Worm (Caenorhabditis elegans) whole organism, L4 larva: ENCODE data around the gene aip-1.
A peak's percentile ranks its signal among the peaks of the same experiment; 100 is the strongest.

Source experiments
- T26A8.4 ChIP-seq: fragments of 200-800 bp; sonication (Bioruptor generic); IDR thresholded peaks from 2 replicates; pipeline ENCODE4 v1.3.6; 2022; ENCODE audit warnings: missing genetic modification characterization, missing compliant biosample characterization
- aha-1 ChIP-seq: fragments of 150-350 bp; peaks from one replicate; lab custom pipeline; 2014; ENCODE audit warnings: missing biosample characterization, missing genetic modification characterization
- ceh-32 ChIP-seq: sonication (generic microtip); optimal IDR thresholded peaks from 2 replicates; lab custom pipeline; 2016; ENCODE audit warnings: mild to moderate bottlenecking, missing genetic modification characterization, missing compliant biosample characterization; ENCODE audit not compliant: poor library complexity
- egl-27 ChIP-seq: sonication (generic microtip); optimal IDR thresholded peaks from 3 replicates; lab custom pipeline; 2017; ENCODE audit warnings: missing biosample characterization, missing genetic modification reagents, missing genetic modification characterization
- fkh-10 ChIP-seq: fragments of 150-350 bp; optimal IDR thresholded peaks from 2 replicates; lab custom pipeline; 2014; ENCODE audit warnings: missing biosample characterization, missing genetic modification reagents, missing genetic modification characterization
- lin-13 ChIP-seq: fragments of 150-350 bp; optimal IDR thresholded peaks from 2 replicates; lab custom pipeline; 2014; ENCODE audit warnings: missing biosample characterization, missing genetic modification reagents, missing genetic modification characterization
- lin-29 ChIP-seq: fragments of 200-800 bp; sonication (Bioruptor generic); IDR thresholded peaks from 2 replicates; pipeline ENCODE4 v1.3.6; 2022; ENCODE audit warnings: missing genetic modification reagents, missing genetic modification characterization, missing compliant biosample characterization
- lir-3 ChIP-seq: sonication (generic microtip); optimal IDR thresholded peaks from 2 replicates; lab custom pipeline; 2016; ENCODE audit warnings: mild to moderate bottlenecking, missing genetic modification characterization, missing compliant biosample characterization
- lsy-2 ChIP-seq, 2 experiments: fragments of 150-350 bp in 1 of 2; sonication (generic microtip) in 1 of 2; optimal IDR thresholded peaks; 2 replicates each; lab custom pipeline; 2014 to 2017; ENCODE audit warnings: missing biosample characterization in 2 of 2, missing genetic modification characterization in 2 of 2
- nhr-11 ChIP-seq: fragments of 150-350 bp; optimal IDR thresholded peaks from 2 replicates; lab custom pipeline; 2014; ENCODE audit warnings: missing biosample characterization, missing genetic modification characterization
- nhr-28 ChIP-seq: fragments of 150-350 bp; optimal IDR thresholded peaks from 2 replicates; lab custom pipeline; 2014; ENCODE audit warnings: missing biosample characterization, missing genetic modification characterization
- nhr-41 ChIP-seq: fragments of 200-800 bp; sonication (Bioruptor generic); IDR thresholded peaks from 2 replicates; pipeline ENCODE4 v1.3.6; 2022; ENCODE audit warnings: missing genetic modification reagents, missing genetic modification characterization, missing compliant biosample characterization
- pha-4 ChIP-seq, 2 experiments: fragments of 150-350 bp in 1 of 2; fragments of 200-800 bp in 1 of 2; sonication (Bioruptor generic) in 1 of 2; IDR thresholded peaks in 1 of 2; optimal IDR thresholded peaks in 1 of 2; 2 replicates each; pipeline versions ENCODE4 v1.3.6 to Lab custom; 2014 to 2022; ENCODE audit warnings: missing genetic modification characterization in 2 of 2, missing genetic modification reagents in 2 of 2, missing biosample characterization in 1 of 2, missing compliant biosample characterization in 1 of 2
- sdz-12 ChIP-seq: fragments of 200-800 bp; sonication (Bioruptor generic); optimal IDR thresholded peaks from 2 replicates; lab custom pipeline; 2018; ENCODE audit warnings: mild to moderate bottlenecking, missing genetic modification characterization, missing compliant biosample characterization

DNA sequence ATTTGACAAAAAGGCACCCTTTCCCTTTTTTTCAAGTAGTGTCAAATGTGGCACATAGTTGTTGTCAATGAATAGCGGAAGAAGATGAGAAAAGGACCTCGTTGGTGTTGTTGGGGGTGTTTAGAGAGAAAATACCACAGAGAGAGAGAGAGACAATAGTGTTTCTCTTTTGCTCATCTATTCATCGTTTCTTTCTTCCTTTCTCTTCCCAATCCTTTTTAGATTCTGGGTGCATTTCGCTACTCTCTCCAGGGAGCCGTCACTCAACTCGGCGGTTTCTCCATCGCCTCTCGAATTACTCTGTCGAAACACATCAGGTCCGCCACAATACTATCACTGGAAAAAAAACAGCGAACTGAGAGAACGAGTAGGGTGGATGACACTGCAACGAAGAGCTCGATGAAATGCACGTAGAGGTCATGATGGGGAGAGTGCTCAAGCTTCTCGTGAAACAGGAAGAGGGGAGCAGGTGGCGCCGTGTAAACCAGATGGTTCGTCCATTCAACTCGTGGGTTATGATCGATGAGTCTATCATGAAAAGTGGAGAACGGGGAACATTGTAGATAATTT, 8.5 kb upstream of the aip-1 start:
- TF ChIP-seq lin-29 (GFP tag; lab: Robert Waterston, UW) (no peak), lir-3 (tag; lab: Kevin White, UChicago) (no peak), lin-13 (GFP tag; lab: Kevin White, UChicago) (no peak), egl-27 (no peak), aha-1 (peak; percentile 49), nhr-11 (no peak), sdz-12 (GFP tag; lab: Kevin White, UChicago) (no peak), lsy-2 (tag; optimal IDR thresholded peaks at IDR 0.05; lab: Kevin White, UChicago) (peak in 1 of 2 experiments; percentile 2), ceh-32 (no peak), nhr-41 (GFP tag; lab: Robert Waterston, UW) (no peak), fkh-10 (no peak), pha-4 (GFP tag; IDR thresholded peaks at IDR 0.05; lab: Robert Waterston, UW) (no peak), pha-4 (tag; optimal IDR thresholded peaks at IDR 0.05; lab: Kevin White, UChicago) (no peak), T26A8.4 (no peak), nhr-28 (tag; lab: Kevin White, UChicago) (no peak)
